Worm (Caenorhabditis elegans): ENCODE results near the gene Y38H6C.15.

The Y38H6C.15 gene

DNA sequence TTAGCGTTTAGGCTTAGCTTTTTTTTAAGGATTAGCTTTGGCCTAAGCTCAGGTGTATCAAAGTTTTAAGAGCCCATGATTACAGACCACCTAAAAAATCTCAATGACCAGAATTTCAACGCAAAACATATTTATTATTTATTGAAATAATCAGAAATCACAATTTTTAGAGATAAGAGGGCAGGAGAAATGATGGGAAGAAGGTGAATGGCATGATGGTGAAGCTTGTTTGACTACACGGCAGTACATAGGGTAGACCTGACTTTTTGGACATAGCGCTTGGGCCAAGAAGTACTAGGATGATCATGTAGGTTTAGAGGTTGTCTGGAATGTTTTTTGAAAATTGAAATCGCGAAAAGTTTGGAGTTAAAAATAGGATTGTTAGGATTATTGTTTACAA is 36.5 kb downstream of the Y38H6C.15 start:
- TF ChIP-seq fos-1 (tag; optimal IDR thresholded peaks at IDR 0.05), result peak; percentile 34
- TF ChIP-seq skn-1 (tag; optimal IDR thresholded peaks at IDR 0.05), result no peak
- no peak for TF ChIP-seq egl-27 (tag; optimal IDR thresholded peaks at IDR 0.05)

DNA sequence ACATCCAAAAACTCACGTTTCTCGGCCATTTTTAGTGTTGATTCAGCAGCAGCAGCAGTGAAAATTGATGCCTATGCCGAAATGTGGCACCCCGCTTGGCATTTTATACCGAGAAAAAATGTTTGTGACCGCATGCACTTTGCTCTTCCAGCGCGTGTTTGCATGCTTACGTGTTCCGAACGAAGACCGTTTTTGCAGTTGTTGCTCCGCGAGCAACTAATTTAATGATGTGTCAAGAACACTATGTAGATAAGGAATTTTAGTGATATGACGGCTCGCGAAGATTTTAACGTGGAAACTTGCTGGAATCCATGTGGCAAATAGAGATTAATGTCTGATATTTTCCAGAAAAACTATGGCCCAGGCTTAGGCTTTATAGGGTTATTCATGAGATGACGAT is 37.1 kb downstream of the Y38H6C.15 start, which contains the start of gene dct-16:
dct-16 (minus strand) TSS at position 78 of the 400 bp plus-strand sequence.
- TF ChIP-seq sem-4 (tag; optimal IDR thresholded peaks at IDR 0.05) (no peak), blmp-1 (tag; optimal IDR thresholded peaks at IDR 0.05; ENCODE audit: insufficient read depth) (no peak), peb-1 (tag; optimal IDR thresholded peaks at IDR 0.05) (no peak), gmeb-1 (tag; optimal IDR thresholded peaks at IDR 0.05) (peak; percentile 15), sma-3 (GFP tag; optimal IDR thresholded peaks at IDR 0.05) (no peak), sma-9 (GFP tag; optimal IDR thresholded peaks at IDR 0.05) (peak; percentile 68), sma-9 (tag; optimal IDR thresholded peaks at IDR 0.05) (no peak), ztf-11 (tag; optimal IDR thresholded peaks at IDR 0.05) (no peak), nhr-11 (tag; optimal IDR thresholded peaks at IDR 0.05) (no peak), mdl-1 (tag; optimal IDR thresholded peaks at IDR 0.05) (peak in 1 of 2 experiments; percentile 29), zag-1 (tag; optimal IDR thresholded peaks at IDR 0.05) (no peak), crh-2 (tag; optimal IDR thresholded peaks at IDR 0.05) (peak; percentile 74), fos-1 (tag; optimal IDR thresholded peaks at IDR 0.05) (peak; percentile 58), F13H6.1 (tag; optimal IDR thresholded peaks at IDR 0.05) (peak; percentile 5)

DNA sequence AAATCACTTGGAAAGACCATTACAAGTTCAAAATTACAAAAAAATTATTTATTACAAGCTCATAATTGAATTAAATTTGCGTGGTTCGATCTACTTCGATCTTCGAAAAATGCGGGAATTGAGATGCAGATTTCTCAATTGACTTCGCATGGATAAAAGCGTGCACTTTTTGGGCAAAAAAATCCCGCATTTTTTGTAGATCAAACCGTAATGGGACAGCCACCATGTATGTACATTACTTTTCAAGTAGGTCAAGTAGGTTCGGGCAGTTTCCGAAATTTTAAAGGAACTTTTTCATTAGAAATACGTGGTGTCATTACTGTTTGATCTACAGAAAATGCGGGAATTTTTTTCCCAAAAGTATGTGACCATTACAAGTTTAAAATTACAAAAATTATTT is 38.6 kb downstream of the Y38H6C.15 start:
- no peak for TF ChIP-seq mab-5 (tag; optimal IDR thresholded peaks at IDR 0.05)
- TF ChIP-seq crh-2 (tag; optimal IDR thresholded peaks at IDR 0.05), result peak; percentile 26
- TF ChIP-seq alr-1 (tag; optimal IDR thresholded peaks at IDR 0.05), result no peak
- peak; percentile 31 for TF ChIP-seq fos-1 (tag; optimal IDR thresholded peaks at IDR 0.05)
- no peak for TF ChIP-seq blmp-1 (tag; optimal IDR thresholded peaks at IDR 0.05; ENCODE audit: insufficient read depth)
- TF ChIP-seq zag-1 (tag; optimal IDR thresholded peaks at IDR 0.05), result no peak
- no peak for TF ChIP-seq peb-1 (tag; optimal IDR thresholded peaks at IDR 0.05)
- no peak for TF ChIP-seq skn-1 (tag; optimal IDR thresholded peaks at IDR 0.05)
- no peak for TF ChIP-seq unc-39 (tag; optimal IDR thresholded peaks at IDR 0.05)

DNA sequence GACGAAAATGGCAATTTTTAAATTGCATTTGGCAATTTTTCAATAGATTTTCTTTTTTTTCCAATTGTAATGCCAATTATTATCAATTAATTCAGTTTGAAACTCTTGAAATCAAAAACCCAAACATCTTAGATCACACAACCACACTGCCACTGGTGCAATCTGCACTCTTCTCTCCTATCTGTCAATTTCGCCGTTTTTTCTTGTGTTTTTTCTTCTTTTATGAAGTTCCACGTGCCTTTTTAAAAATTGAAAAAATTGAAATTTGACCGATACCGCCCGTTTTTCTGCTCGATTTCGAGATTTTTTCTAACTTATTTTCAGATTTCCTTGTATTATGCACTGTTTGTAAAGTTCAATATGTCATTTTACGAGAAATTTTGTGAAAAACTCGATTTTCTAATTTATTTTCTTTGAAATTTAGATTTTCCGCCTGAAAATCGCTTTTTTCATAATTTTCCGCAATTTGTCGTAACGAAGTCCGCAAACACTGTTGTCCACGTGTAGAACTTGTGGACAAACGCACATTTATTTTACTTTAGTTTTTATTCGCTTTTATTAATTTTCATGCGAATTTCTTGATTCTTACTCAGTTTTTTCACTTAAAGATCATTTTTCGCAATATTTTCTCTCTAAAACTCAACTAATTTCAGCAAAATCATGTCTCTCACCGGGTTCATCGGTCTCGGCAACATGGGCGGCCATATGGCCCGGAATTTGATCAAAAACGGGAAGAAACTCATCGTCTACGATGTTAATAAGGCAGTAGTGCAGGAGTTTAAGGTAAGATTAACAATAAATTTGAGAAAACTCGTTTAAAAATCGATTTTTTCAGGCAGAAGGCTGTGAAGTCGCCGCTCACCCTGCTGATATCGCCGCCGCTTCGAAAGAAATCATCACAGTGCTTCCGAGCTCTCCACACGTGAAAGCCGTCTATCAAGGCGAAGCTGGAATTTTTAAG is 42.6 kb downstream of the Y38H6C.15 start, which contains the start of gene B0250.5:
B0250.5 (plus strand) TSS at position 654 of the 961 bp plus-strand sequence.
- peak; percentile 65 for TF ChIP-seq C34F6.9 (tag; optimal IDR thresholded peaks at IDR 0.05)
- TF ChIP-seq sem-4 (tag; optimal IDR thresholded peaks at IDR 0.05), result no peak
- TF ChIP-seq lin-13 (GFP tag; optimal IDR thresholded peaks at IDR 0.05), result peak; percentile 13
- TF ChIP-seq crh-2 (tag; optimal IDR thresholded peaks at IDR 0.05), result peak; percentile 69
- no peak for TF ChIP-seq nhr-21 (tag; optimal IDR thresholded peaks at IDR 0.05)
- TF ChIP-seq lsy-2 (tag; optimal IDR thresholded peaks at IDR 0.05), result peak; percentile 56 to 66
- peak; percentile 70 for TF ChIP-seq unc-55 (GFP tag; optimal IDR thresholded peaks at IDR 0.05)
- TF ChIP-seq skn-1 (tag; optimal IDR thresholded peaks at IDR 0.05), result no peak
- TF ChIP-seq sma-3 (GFP tag; optimal IDR thresholded peaks at IDR 0.05), result peak; percentile 37
- TF ChIP-seq F13H6.1 (tag; optimal IDR thresholded peaks at IDR 0.05), result peak; percentile 10
- TF ChIP-seq gmeb-1 (tag; optimal IDR thresholded peaks at IDR 0.05), result peak; percentile 20
- peak; percentile 21 for TF ChIP-seq nhr-25 (tag; optimal IDR thresholded peaks at IDR 0.05)

DNA sequence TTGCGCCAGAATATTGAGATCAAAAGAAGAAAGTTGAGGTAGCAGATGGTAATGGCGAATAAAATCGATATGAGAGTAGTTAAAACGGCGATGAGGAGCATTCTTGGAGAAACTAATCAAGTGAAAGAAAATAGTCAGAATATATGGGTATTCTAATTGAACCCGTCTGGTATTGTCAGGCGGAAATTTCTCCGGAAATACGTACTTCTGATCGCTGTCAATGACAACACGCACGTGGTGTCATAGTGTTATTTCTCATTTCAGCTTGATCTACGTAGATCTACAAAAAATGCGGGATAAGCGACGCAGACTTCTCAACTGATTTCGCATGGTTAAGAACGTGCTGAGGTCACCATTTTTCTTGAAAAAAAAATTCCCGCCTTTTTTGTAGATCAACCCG is 43.7 kb downstream of the Y38H6C.15 start, which contains the start of gene srbc-79:
srbc-79 (minus strand) TSS at position 101 of the 400 bp plus-strand sequence.
- TF ChIP-seq sem-4 (tag; optimal IDR thresholded peaks at IDR 0.05) (no peak), nhr-77 (tag; optimal IDR thresholded peaks at IDR 0.05) (no peak), ceh-16 (tag; optimal IDR thresholded peaks at IDR 0.05) (no peak), sma-9 (GFP tag; optimal IDR thresholded peaks at IDR 0.05) (no peak), sma-9 (tag; optimal IDR thresholded peaks at IDR 0.05) (no peak), ama-1 (optimal IDR thresholded peaks at IDR 0.05) (no peak), C34F6.9 (tag; optimal IDR thresholded peaks at IDR 0.05) (no peak), zag-1 (tag; optimal IDR thresholded peaks at IDR 0.05) (no peak), crh-2 (tag; optimal IDR thresholded peaks at IDR 0.05) (no peak), peb-1 (tag; optimal IDR thresholded peaks at IDR 0.05) (no peak), ztf-1 (GFP tag; conservative IDR thresholded peaks at IDR 0.05) (no peak), mbf-1 (tag; optimal IDR thresholded peaks at IDR 0.05) (no peak)

All from whole organism, L2 larva.